Fruit fly (Drosophila melanogaster): ENCODE data around the gene CG31800.

The CG31800 gene

dm6 chr2L:19057799-19058198 is 23.4 kb upstream of the CG31800 start:
- TF ChIP-seq psq (optimal IDR thresholded peaks at IDR 0.05) (no peak), Dll (optimal IDR thresholded peaks at IDR 0.05) (no peak), CG8478 (optimal IDR thresholded peaks at IDR 0.05) (no peak), EcR (GFP tag; optimal IDR thresholded peaks at IDR 0.05) (no peak), pan (optimal IDR thresholded peaks at IDR 0.05) (no peak), usp (GFP tag; optimal IDR thresholded peaks at IDR 0.05) (no peak)

dm6 chr2L:19054516-19054887 is 20.1 kb upstream of the CG31800 start:
- TF ChIP-seq EcR (GFP tag; optimal IDR thresholded peaks at IDR 0.05) (no peak), Dll (optimal IDR thresholded peaks at IDR 0.05) (no peak), CG8478 (optimal IDR thresholded peaks at IDR 0.05) (no peak), pan (optimal IDR thresholded peaks at IDR 0.05) (no peak), usp (GFP tag; optimal IDR thresholded peaks at IDR 0.05) (no peak)

- TF ChIP-seq psq (optimal IDR thresholded peaks at IDR 0.05) (no peak), EcR (GFP tag; optimal IDR thresholded peaks at IDR 0.05) (no peak), pan (optimal IDR thresholded peaks at IDR 0.05) (no peak), Dll (optimal IDR thresholded peaks at IDR 0.05) (no peak), CG8478 (optimal IDR thresholded peaks at IDR 0.05) (no peak), usp (GFP tag; optimal IDR thresholded peaks at IDR 0.05) (no peak)
These were observed 19.6 kb upstream of the CG31800 start, which contains the start of gene CG10492 for dm6 chr2L:19053860-19054515. TSS of gene CG10492 (plus strand) at chr2L:19054078.

dm6 chr2L:19051534-19052100 is 17.2 kb upstream of the CG31800 start, which contains the start of gene Rpn3:
TSS of gene Rpn3 (plus strand) at chr2L:19051790.
- TF ChIP-seq psq (optimal IDR thresholded peaks at IDR 0.05) (no peak), usp (GFP tag; optimal IDR thresholded peaks at IDR 0.05) (no peak), CG8478 (optimal IDR thresholded peaks at IDR 0.05) (no peak), Dll (optimal IDR thresholded peaks at IDR 0.05) (no peak), EcR (GFP tag; optimal IDR thresholded peaks at IDR 0.05) (no peak), pan (optimal IDR thresholded peaks at IDR 0.05) (no peak)

dm6 chr2L:19048912-19049311 is 14.5 kb upstream of the CG31800 start, which contains the start of gene CG10470:
TSS of gene CG10470 (plus strand) at chr2L:19049076.
- TF ChIP-seq pan (optimal IDR thresholded peaks at IDR 0.05) = no peak
- no peak for TF ChIP-seq EcR (GFP tag; optimal IDR thresholded peaks at IDR 0.05)
- TF ChIP-seq usp (GFP tag; optimal IDR thresholded peaks at IDR 0.05) = no peak
- no peak for TF ChIP-seq CG8478 (optimal IDR thresholded peaks at IDR 0.05)
- TF ChIP-seq Dll (optimal IDR thresholded peaks at IDR 0.05) = no peak
- TF ChIP-seq psq (optimal IDR thresholded peaks at IDR 0.05) = no peak

- TF ChIP-seq EcR (GFP tag; optimal IDR thresholded peaks at IDR 0.05) = no peak
- TF ChIP-seq usp (GFP tag; optimal IDR thresholded peaks at IDR 0.05) = no peak
- no peak for TF ChIP-seq pan (optimal IDR thresholded peaks at IDR 0.05)
These were observed 10.8 kb upstream of the CG31800 start, which contains the start of the genes Ttc19 and Acn for dm6 chr2L:19045111-19045560. TSS of gene Ttc19 (minus strand) at chr2L:19045148. TSS of gene Acn (plus strand) at chr2L:19045355.

dm6 chr2L:19041590-19041989 is 7.2 kb upstream of the CG31800 start, which contains the start of gene Catsup:
TSS of gene Catsup (plus strand) at chr2L:19041862.
- TF ChIP-seq CG8478 (optimal IDR thresholded peaks at IDR 0.05) (no peak), EcR (GFP tag; optimal IDR thresholded peaks at IDR 0.05) (no peak), Dll (optimal IDR thresholded peaks at IDR 0.05) (no peak), usp (GFP tag; optimal IDR thresholded peaks at IDR 0.05) (no peak), pan (optimal IDR thresholded peaks at IDR 0.05) (no peak), psq (optimal IDR thresholded peaks at IDR 0.05) (no peak)

- TF ChIP-seq psq (optimal IDR thresholded peaks at IDR 0.05) (no peak), usp (GFP tag; optimal IDR thresholded peaks at IDR 0.05) (no peak), Dll (optimal IDR thresholded peaks at IDR 0.05) (no peak), pan (optimal IDR thresholded peaks at IDR 0.05) (no peak), EcR (GFP tag; optimal IDR thresholded peaks at IDR 0.05) (no peak), CG8478 (optimal IDR thresholded peaks at IDR 0.05) (no peak)
These were observed 3.1 kb upstream of the CG31800 start for dm6 chr2L:19037455-19037854.

- no peak for TF ChIP-seq CG8478 (optimal IDR thresholded peaks at IDR 0.05)
- no peak for TF ChIP-seq Dll (optimal IDR thresholded peaks at IDR 0.05)
- TF ChIP-seq EcR (GFP tag; optimal IDR thresholded peaks at IDR 0.05) = no peak
- no peak for TF ChIP-seq pan (optimal IDR thresholded peaks at IDR 0.05)
- no peak for TF ChIP-seq usp (GFP tag; optimal IDR thresholded peaks at IDR 0.05)
- no peak for TF ChIP-seq psq (optimal IDR thresholded peaks at IDR 0.05)
These were observed 2.6 kb upstream of the CG31800 start for dm6 chr2L:19037011-19037410.

dm6 chr2L:19036105-19036714 is 1.8 kb upstream of the CG31800 start:
- TF ChIP-seq CG8478 (optimal IDR thresholded peaks at IDR 0.05) = no peak
- TF ChIP-seq psq (optimal IDR thresholded peaks at IDR 0.05) = no peak
- no peak for TF ChIP-seq Dll (optimal IDR thresholded peaks at IDR 0.05)
- no peak for TF ChIP-seq EcR (GFP tag; optimal IDR thresholded peaks at IDR 0.05)
- no peak for TF ChIP-seq pan (optimal IDR thresholded peaks at IDR 0.05)
- TF ChIP-seq usp (GFP tag; optimal IDR thresholded peaks at IDR 0.05) = no peak

- TF ChIP-seq psq (optimal IDR thresholded peaks at IDR 0.05) = no peak
- TF ChIP-seq CG8478 (optimal IDR thresholded peaks at IDR 0.05) = no peak
- no peak for TF ChIP-seq EcR (GFP tag; optimal IDR thresholded peaks at IDR 0.05)
- TF ChIP-seq Dll (optimal IDR thresholded peaks at IDR 0.05) = no peak
- TF ChIP-seq usp (GFP tag; optimal IDR thresholded peaks at IDR 0.05) = no peak
- no peak for TF ChIP-seq pan (optimal IDR thresholded peaks at IDR 0.05)
These were observed 637 bp upstream of the CG31800 start for dm6 chr2L:19035013-19035412.

dm6 chr2L:19033288-19033687 is 1.1 kb downstream of the CG31800 start, which contains the start of gene hook:
TSS of gene hook (minus strand) at chr2L:19033498.
- TF ChIP-seq Dll (optimal IDR thresholded peaks at IDR 0.05) (no peak), CG8478 (optimal IDR thresholded peaks at IDR 0.05) (no peak), EcR (GFP tag; optimal IDR thresholded peaks at IDR 0.05) (no peak), pan (optimal IDR thresholded peaks at IDR 0.05) (no peak), usp (GFP tag; optimal IDR thresholded peaks at IDR 0.05) (no peak), psq (optimal IDR thresholded peaks at IDR 0.05) (no peak)
